Worm (Caenorhabditis elegans) whole organism, late embryonic: ENCODE results near the gene ZK666.2.

ENCODE experiments used
- C38D4.7 ChIP-seq: fragments of 200-800 bp; sonication (Bioruptor generic); optimal IDR thresholded peaks from 2 replicates; lab custom pipeline; 2018; ENCODE audit warnings: mild to moderate bottlenecking, missing genetic modification characterization, moderate library complexity, missing compliant biosample characterization
- T23F11.4 ChIP-seq: fragments of 200-800 bp; sonication (Bioruptor generic); optimal IDR thresholded peaks from 2 replicates; lab custom pipeline; 2018; ENCODE audit warnings: mild to moderate bottlenecking, missing genetic modification characterization, missing compliant biosample characterization
- ceh-31 ChIP-seq: sonication (generic microtip); optimal IDR thresholded peaks from 2 replicates; lab custom pipeline; 2016; ENCODE audit warnings: missing genetic modification characterization, missing compliant biosample characterization
- ceh-9 ChIP-seq: sonication (generic microtip); optimal IDR thresholded peaks from 2 replicates; lab custom pipeline; 2016; ENCODE audit warnings: mild to moderate bottlenecking, missing genetic modification characterization, inconsistent platforms, missing compliant biosample characterization
- che-1 ChIP-seq: sonication (generic microtip); optimal IDR thresholded peaks from 2 replicates; lab custom pipeline; 2016; ENCODE audit warnings: mild to moderate bottlenecking, missing genetic modification characterization, missing compliant biosample characterization
- dve-1 ChIP-seq: sonication (generic microtip); optimal IDR thresholded peaks from 2 replicates; lab custom pipeline; 2017; ENCODE audit warnings: antibody characterized with exemption, mild to moderate bottlenecking, missing genetic modification characterization, missing compliant biosample characterization
- pag-3 ChIP-seq: sonication (generic microtip); optimal IDR thresholded peaks from 2 replicates; lab custom pipeline; 2016; ENCODE audit warnings: missing compliant biosample characterization, missing genetic modification characterization, borderline replicate concordance
- sox-4 ChIP-seq: sonication (generic microtip); optimal IDR thresholded peaks from 2 replicates; lab custom pipeline; 2017; ENCODE audit warnings: mild to moderate bottlenecking, missing genetic modification characterization, inconsistent platforms, missing compliant biosample characterization

DNA sequence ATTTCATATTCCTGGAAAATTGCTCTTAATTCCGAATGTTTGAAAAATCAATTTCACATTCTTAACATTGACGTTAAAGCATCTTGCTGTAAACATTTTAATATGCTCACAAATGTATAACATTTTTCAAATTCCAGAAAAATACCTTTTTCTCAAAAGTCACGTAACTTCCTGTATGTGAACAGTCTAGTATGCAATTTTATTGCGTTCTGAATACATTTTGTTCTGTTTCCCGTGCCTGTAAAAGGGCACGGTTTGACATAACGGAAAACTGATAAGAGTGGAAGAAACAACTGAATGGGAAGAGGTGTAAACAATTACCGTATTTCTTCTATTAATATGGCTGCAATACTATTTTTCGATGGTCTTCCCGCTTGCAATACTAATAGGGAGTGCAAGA is 11.2 kb upstream of the ZK666.2 start:
- no peak for TF ChIP-seq ceh-31 (tag; lab: Kevin White, UChicago)
- TF ChIP-seq dve-1: no peak
- no peak for TF ChIP-seq ceh-9 (tag; lab: Kevin White, UChicago)
- TF ChIP-seq sox-4 (tag; lab: Kevin White, UChicago): no peak
- no peak for TF ChIP-seq C38D4.7 (GFP tag; lab: Kevin White, UChicago)
- no peak for TF ChIP-seq che-1 (tag; lab: Kevin White, UChicago)
- no peak for TF ChIP-seq pag-3 (tag; lab: Kevin White, UChicago)
- no peak for TF ChIP-seq T23F11.4 (GFP tag; lab: Kevin White, UChicago)
